Fruit fly (Drosophila melanogaster) whole organism, prepupa: ENCODE measurements around the gene CG7675.

Source experiments
- CG10631 ChIP-seq: fragments of 200-800 bp; sonication (Bioruptor generic); optimal IDR thresholded peaks from 2 replicates; lab custom pipeline; 2016; ENCODE audit warnings: missing biosample characterization, missing genetic modification characterization
- CG10669 ChIP-seq: fragments of 200-800 bp; sonication (Bioruptor generic); optimal IDR thresholded peaks from 3 replicates; lab custom pipeline; 2018; ENCODE audit warnings: missing biosample characterization, mild to moderate bottlenecking, missing genetic modification characterization, moderate library complexity
- CG11294 ChIP-seq: fragments of 200-800 bp; sonication (Bioruptor generic); IDR thresholded peaks from 2 replicates; pipeline ENCODE4 v1.3.6; 2022; ENCODE audit warnings: missing biosample characterization, missing genetic modification characterization
- CG15336 ChIP-seq: fragments of 200-800 bp; sonication (Bioruptor generic); IDR thresholded peaks from 2 replicates; pipeline ENCODE4 v1.3.6; 2022; ENCODE audit warnings: missing biosample characterization, missing genetic modification characterization
- CG1621 ChIP-seq: fragments of 200-800 bp; sonication (Bioruptor generic); optimal IDR thresholded peaks from 3 replicates; lab custom pipeline; 2018; ENCODE audit warnings: missing biosample characterization, mild to moderate bottlenecking, missing genetic modification characterization
- CG32006 ChIP-seq: fragments of 200-800 bp; sonication (Bioruptor generic); optimal IDR thresholded peaks from 3 replicates; lab custom pipeline; 2017; ENCODE audit warnings: missing biosample characterization, mild to moderate bottlenecking, missing genetic modification characterization
- CG3919 ChIP-seq: fragments of 200-800 bp; sonication (Bioruptor generic); optimal IDR thresholded peaks from 3 replicates; lab custom pipeline; 2016; ENCODE audit warnings: missing biosample characterization, missing genetic modification characterization
- CG4318 ChIP-seq: fragments of 200-800 bp; sonication (Bioruptor generic); optimal IDR thresholded peaks from 3 replicates; lab custom pipeline; 2017; ENCODE audit warnings: missing biosample characterization, mild to moderate bottlenecking, missing genetic modification characterization
- CG6163 ChIP-seq: fragments of 200-800 bp; sonication (Bioruptor generic); IDR thresholded peaks from 3 replicates; pipeline ENCODE4 v1.3.6; 2022; ENCODE audit warnings: missing biosample characterization, missing genetic modification characterization
- CG6276 ChIP-seq: fragments of 200-800 bp; sonication (Bioruptor generic); optimal IDR thresholded peaks from 2 replicates; lab custom pipeline; 2017; ENCODE audit warnings: missing biosample characterization, mild to moderate bottlenecking, missing genetic modification characterization
- CG6792 ChIP-seq: fragments of 200-800 bp; sonication (Bioruptor generic); optimal IDR thresholded peaks from 3 replicates; lab custom pipeline; 2016; ENCODE audit warnings: missing biosample characterization, missing genetic modification characterization
- CG6808 ChIP-seq: fragments of 200-800 bp; sonication (Bioruptor generic); optimal IDR thresholded peaks from 3 replicates; lab custom pipeline; 2017; ENCODE audit warnings: missing biosample characterization, missing genetic modification characterization, mild to moderate bottlenecking, moderate library complexity, missing genetic modification reagents
- CG6854 ChIP-seq: fragments of 200-800 bp; sonication (Bioruptor generic); optimal IDR thresholded peaks from 2 replicates; lab custom pipeline; 2017; ENCODE audit warnings: missing biosample characterization, mild to moderate bottlenecking, missing genetic modification characterization
- CG7368 ChIP-seq: fragments of 200-800 bp; sonication (Bioruptor generic); optimal IDR thresholded peaks from 3 replicates; lab custom pipeline; 2016; ENCODE audit warnings: missing biosample characterization, missing genetic modification characterization
- CG8119 ChIP-seq: fragments of 200-800 bp; sonication (Bioruptor generic); IDR thresholded peaks from 3 replicates; pipeline ENCODE4 v1.3.6; 2022; ENCODE audit warnings: missing biosample characterization, missing genetic modification characterization
- CG8319 ChIP-seq: fragments of 200-800 bp; sonication (Bioruptor generic); optimal IDR thresholded peaks from 3 replicates; lab custom pipeline; 2016; ENCODE audit warnings: missing biosample characterization, missing genetic modification characterization
- CG8632 ChIP-seq: fragments of 200-800 bp; sonication (Bioruptor generic); optimal IDR thresholded peaks from 3 replicates; lab custom pipeline; 2016; ENCODE audit warnings: missing biosample characterization, missing genetic modification characterization
- CG9139 ChIP-seq: fragments of 200-800 bp; sonication (Bioruptor generic); optimal IDR thresholded peaks from 3 replicates; lab custom pipeline; 2017; ENCODE audit warnings: missing biosample characterization, mild to moderate bottlenecking, missing genetic modification characterization
- Eip75B ChIP-seq: fragments of 200-800 bp; sonication (Bioruptor generic); optimal IDR thresholded peaks from 3 replicates; lab custom pipeline; 2016; ENCODE audit warnings: missing biosample characterization, missing genetic modification characterization
- Eip78C ChIP-seq: fragments of 200-800 bp; sonication (Bioruptor generic); peaks from one replicate; lab custom pipeline; 2016; ENCODE audit warnings: missing biosample characterization, missing genetic modification characterization
- Ets21C ChIP-seq: fragments of 200-800 bp; sonication (Bioruptor generic); optimal IDR thresholded peaks from 3 replicates; lab custom pipeline; 2016; ENCODE audit warnings: missing biosample characterization, missing genetic modification characterization
- Ets96B ChIP-seq: fragments of 200-800 bp; optimal IDR thresholded peaks from 2 replicates; lab custom pipeline; 2019; ENCODE audit warnings: missing biosample characterization, mild to moderate bottlenecking, missing genetic modification characterization, moderate library complexity
- Gug ChIP-seq: fragments of 200-800 bp; sonication (Bioruptor generic); IDR thresholded peaks from 2 replicates; pipeline ENCODE4 v1.3.6; 2022; ENCODE audit warnings: missing biosample characterization, missing genetic modification characterization
- Hr39 ChIP-seq: fragments of 200-800 bp; sonication (Bioruptor generic); optimal IDR thresholded peaks from 2 replicates; lab custom pipeline; 2016; ENCODE audit warnings: missing biosample characterization, missing genetic modification characterization
- Hr4 ChIP-seq: fragments of 200-800 bp; sonication (Bioruptor generic); optimal IDR thresholded peaks from 3 replicates; lab custom pipeline; 2016; ENCODE audit warnings: missing biosample characterization, missing genetic modification characterization
- Lpt ChIP-seq: fragments of 200-800 bp; sonication (Bioruptor generic); optimal IDR thresholded peaks from 3 replicates; lab custom pipeline; 2016; ENCODE audit warnings: missing biosample characterization, missing genetic modification characterization
- Met ChIP-seq: fragments of 200-800 bp; sonication (Bioruptor generic); optimal IDR thresholded peaks from 3 replicates; lab custom pipeline; 2016; ENCODE audit warnings: missing biosample characterization, missing genetic modification characterization
- OdsH ChIP-seq: fragments of 200-800 bp; sonication (Bioruptor generic); optimal IDR thresholded peaks from 3 replicates; lab custom pipeline; 2016; ENCODE audit warnings: missing biosample characterization, missing genetic modification characterization
- Smox ChIP-seq: fragments of 200-800 bp; sonication (Bioruptor generic); optimal IDR thresholded peaks from 3 replicates; lab custom pipeline; 2016; ENCODE audit warnings: missing biosample characterization, missing genetic modification characterization
- Sox14 ChIP-seq: fragments of 200-800 bp; sonication (Bioruptor generic); optimal IDR thresholded peaks from 3 replicates; lab custom pipeline; 2016; ENCODE audit warnings: missing biosample characterization, missing genetic modification characterization
- Sox15 ChIP-seq: fragments of 200-800 bp; sonication (Bioruptor generic); optimal IDR thresholded peaks from 3 replicates; lab custom pipeline; 2016; ENCODE audit warnings: missing biosample characterization, missing genetic modification characterization
- acj6 ChIP-seq: fragments of 200-800 bp; sonication (Bioruptor generic); optimal IDR thresholded peaks from 3 replicates; lab custom pipeline; 2016; ENCODE audit warnings: missing biosample characterization, missing genetic modification characterization
- cyc ChIP-seq: fragments of 200-800 bp; sonication (Bioruptor generic); optimal IDR thresholded peaks from 3 replicates; lab custom pipeline; 2016; ENCODE audit warnings: missing biosample characterization, missing genetic modification characterization
- dac ChIP-seq: fragments of 200-800 bp; sonication (Bioruptor generic); optimal IDR thresholded peaks from 2 replicates; lab custom pipeline; 2017; ENCODE audit warnings: missing biosample characterization, mild to moderate bottlenecking, missing genetic modification characterization
- dsx ChIP-seq: fragments of 200-800 bp; optimal IDR thresholded peaks from 3 replicates; lab custom pipeline; 2019; ENCODE audit warnings: missing biosample characterization, mild to moderate bottlenecking, missing genetic modification characterization, moderate library complexity; ENCODE audit not compliant: poor library complexity, severe bottlenecking
- eg ChIP-seq: fragments of 200-800 bp; sonication (Bioruptor generic); IDR thresholded peaks from 3 replicates; pipeline ENCODE4 v1.3.6; 2022; ENCODE audit warnings: missing biosample characterization, missing genetic modification characterization
- fd59A ChIP-seq: fragments of 200-800 bp; sonication (Bioruptor generic); optimal IDR thresholded peaks from 2 replicates; lab custom pipeline; 2017; ENCODE audit warnings: missing biosample characterization, mild to moderate bottlenecking, missing genetic modification characterization, missing genetic modification reagents
- fd85E ChIP-seq: fragments of 200-800 bp; sonication (Bioruptor generic); optimal IDR thresholded peaks from 3 replicates; lab custom pipeline; 2016; ENCODE audit warnings: missing biosample characterization, missing genetic modification characterization
- fkh ChIP-seq: fragments of 200-800 bp; sonication (Bioruptor generic); optimal IDR thresholded peaks from 3 replicates; lab custom pipeline; 2017; ENCODE audit warnings: missing biosample characterization, mild to moderate bottlenecking, missing genetic modification characterization, moderate library complexity
- lz ChIP-seq: fragments of 200-800 bp; sonication (Bioruptor generic); optimal IDR thresholded peaks from 3 replicates; lab custom pipeline; 2016; ENCODE audit warnings: missing biosample characterization, missing genetic modification characterization
- pdm3 ChIP-seq: fragments of 200-800 bp; sonication (Bioruptor generic); optimal IDR thresholded peaks from 3 replicates; lab custom pipeline; 2016; ENCODE audit warnings: missing biosample characterization, missing genetic modification characterization
- spab ChIP-seq: fragments of 200-800 bp; sonication (Bioruptor generic); optimal IDR thresholded peaks from 2 replicates; lab custom pipeline; 2017; ENCODE audit warnings: missing biosample characterization, mild to moderate bottlenecking, missing genetic modification characterization, missing genetic modification reagents
- ss ChIP-seq, 2 experiments: fragments of 200-800 bp; sonication (Bioruptor generic); optimal IDR thresholded peaks; 2 replicates in 1 of 2; 3 replicates in 1 of 2; lab custom pipeline; 2017 to 2018; ENCODE audit warnings: mild to moderate bottlenecking in 2 of 2, missing biosample characterization in 2 of 2, missing genetic modification characterization in 2 of 2, moderate library complexity in 1 of 2
- svp ChIP-seq: fragments of 200-800 bp; sonication (Bioruptor generic); peaks from one replicate; lab custom pipeline; 2016; ENCODE audit warnings: missing biosample characterization, missing genetic modification characterization
- topi ChIP-seq: fragments of 200-800 bp; sonication (Bioruptor generic); optimal IDR thresholded peaks from 3 replicates; lab custom pipeline; 2016; ENCODE audit warnings: missing biosample characterization, missing genetic modification characterization

The CG7675 gene

DNA sequence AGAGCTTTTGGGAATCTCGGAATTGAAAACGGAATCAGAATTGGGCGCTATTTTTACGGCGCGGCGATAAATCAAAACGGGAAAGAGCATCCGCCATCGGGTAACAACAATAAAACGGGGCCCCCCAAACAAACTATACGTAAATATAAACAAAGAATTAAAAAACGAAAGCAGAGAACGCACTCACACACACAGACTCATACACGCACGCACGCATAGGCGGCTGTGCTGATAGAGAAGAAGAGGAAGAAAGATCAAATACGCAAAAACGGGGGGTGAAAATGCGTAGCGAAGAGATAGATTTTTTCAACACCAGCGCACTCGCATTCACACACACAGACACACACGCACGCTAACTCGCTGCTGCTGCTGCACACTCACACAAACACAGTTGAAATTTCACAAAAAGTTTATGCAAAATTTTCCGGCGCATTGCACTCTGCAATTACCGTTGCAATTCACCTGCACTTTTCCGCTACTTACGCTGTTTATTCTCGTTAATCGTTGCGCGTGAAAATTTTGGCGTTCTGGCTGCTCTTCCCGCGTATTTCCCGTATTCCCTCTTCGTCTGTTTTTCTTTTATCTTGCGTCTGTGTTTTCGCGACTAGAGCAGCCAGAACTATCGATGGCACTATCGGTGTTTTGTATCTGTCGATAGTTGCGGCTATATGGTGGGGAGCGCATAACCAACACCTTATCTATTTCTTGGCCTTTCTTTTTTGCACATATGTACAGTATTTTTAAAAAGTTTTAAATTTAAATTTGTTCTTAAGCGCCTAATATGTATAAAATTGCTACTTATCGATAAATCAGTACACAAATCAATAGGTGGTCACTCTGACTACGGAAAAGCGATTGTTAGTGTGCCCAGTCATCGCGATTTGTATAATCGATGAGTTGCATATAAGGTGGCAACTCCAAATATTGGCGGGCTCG is 31.6 kb upstream of the CG7675 start, which contains the start of gene CG31122 (continued):
- TF ChIP-seq CG10669 (GFP tag; lab: Kevin White, UChicago) (no peak), Hr4 (GFP tag; lab: Kevin White, UChicago) (peak; percentile 12), Eip78C (GFP tag; lab: Kevin White, UChicago) (peak; percentile 82), CG1621 (tag; lab: Kevin White, UChicago) (peak; percentile 19), OdsH (no peak), Sox14 (GFP tag; lab: Kevin White, UChicago) (peak; percentile 47)

DNA sequence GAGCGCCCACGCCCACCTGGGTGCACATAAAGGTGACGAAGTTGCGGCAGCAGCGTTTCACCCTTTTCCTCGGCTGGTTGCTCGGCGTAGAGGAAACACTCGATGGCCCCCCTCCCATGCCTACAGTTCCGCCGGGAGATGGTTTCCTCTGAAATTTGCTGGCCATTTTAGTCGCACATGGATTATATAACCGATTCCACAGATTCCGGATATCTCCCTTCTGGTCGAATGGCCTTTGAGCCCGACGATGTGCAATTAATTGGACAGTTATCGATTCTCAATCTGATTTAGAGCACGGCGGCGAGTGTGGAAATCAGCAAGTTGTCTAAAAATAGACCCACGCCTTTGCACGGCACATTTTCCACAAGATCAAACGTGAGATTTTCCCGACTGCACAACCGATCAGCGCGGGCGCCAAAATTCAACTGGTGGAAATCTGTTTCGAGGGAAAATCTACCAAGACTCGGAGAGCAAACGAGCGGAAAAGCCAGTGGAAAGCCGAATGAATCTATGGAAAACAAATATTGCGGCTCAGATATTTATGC is 30.3 kb upstream of the CG7675 start, which contains the start of gene CG10864:
CG10864 (minus strand) TSS at position 427 of the 545 bp plus-strand sequence.
- TF ChIP-seq CG8119 (GFP tag; lab: Robert Waterston, UW), result no peak
- TF ChIP-seq CG11294 (GFP tag; lab: Robert Waterston, UW), result no peak
- no peak for TF ChIP-seq cyc
- TF ChIP-seq Gug, result no peak
- TF ChIP-seq lz (GFP tag; lab: Kevin White, UChicago), result no peak
- TF ChIP-seq CG3919 (GFP tag; lab: Kevin White, UChicago), result no peak
- TF ChIP-seq CG8319, result no peak
- TF ChIP-seq CG4318 (GFP tag; lab: Kevin White, UChicago), result no peak
- no peak for TF ChIP-seq OdsH
- no peak for TF ChIP-seq topi (GFP tag; lab: Kevin White, UChicago)
- TF ChIP-seq Ets21C, result no peak
- TF ChIP-seq CG8632, result no peak
- TF ChIP-seq Ets96B, result no peak
- no peak for TF ChIP-seq CG10631 (GFP tag; lab: Kevin White, UChicago)
- no peak for TF ChIP-seq CG6276 (GFP tag; lab: Kevin White, UChicago)
- TF ChIP-seq CG10669 (GFP tag; lab: Kevin White, UChicago), result no peak
- TF ChIP-seq svp (GFP tag; lab: Kevin White, UChicago), result no peak

DNA sequence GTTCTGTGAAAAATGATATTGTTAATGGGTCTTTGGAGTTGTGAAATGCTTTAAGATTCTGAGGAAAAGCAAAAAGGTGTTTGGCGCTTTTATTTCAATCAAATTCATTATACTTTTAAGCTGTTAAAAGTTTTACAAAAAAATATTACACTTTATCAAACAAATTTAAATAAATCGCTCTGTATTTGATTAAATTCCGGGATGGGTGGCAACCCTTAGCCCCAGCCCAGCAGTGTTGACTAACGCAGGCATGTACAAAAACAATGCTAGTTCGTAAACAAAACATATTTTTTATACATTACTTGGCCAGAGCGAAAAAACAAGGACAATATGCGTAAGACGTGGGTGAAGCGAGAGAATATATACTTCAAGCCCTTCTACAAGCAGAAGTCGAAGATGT is 23.7 kb upstream of the CG7675 start, which contains the start of gene CG7685:
CG7685 (plus strand) TSS at position 228 of the 400 bp plus-strand sequence.
- TF ChIP-seq CG6792 (peak; percentile 36), fd59A (GFP tag; lab: Kevin White, UChicago) (peak; percentile 4), fkh (GFP tag; lab: Kevin White, UChicago) (peak; percentile 94), CG15336 (GFP tag; lab: Robert Waterston, UW) (peak; percentile 59), acj6 (GFP tag; lab: Kevin White, UChicago) (peak; percentile 63), fd85E (GFP tag; lab: Kevin White, UChicago) (no peak), cyc (peak; percentile 66), CG32006 (peak; percentile 43), dsx (peak; percentile 28), eg (GFP tag; lab: Robert Waterston, UW) (peak; percentile 68; the same call in 2 of the 3 replicates), Met (GFP tag; lab: Kevin White, UChicago) (no peak), CG10669 (GFP tag; lab: Kevin White, UChicago) (peak; percentile 40), spab (GFP tag; lab: Kevin White, UChicago) (no peak), CG6163 (GFP tag; lab: Robert Waterston, UW) (peak; percentile 54; the same call in 2 of the 3 replicates), Hr39 (peak; percentile 73), svp (GFP tag; lab: Kevin White, UChicago) (peak; percentile 82), CG6854 (GFP tag; lab: Kevin White, UChicago) (peak; percentile 33), pdm3 (GFP tag; lab: Kevin White, UChicago) (peak; percentile 73), Ets96B (peak; percentile 51), ss (GFP tag; optimal IDR thresholded peaks at IDR 0.05; lab: Kevin White, UChicago) (peak; percentile 10 to 50), CG6808 (GFP tag; lab: Kevin White, UChicago) (no peak), CG8632 (peak; percentile 9), CG3919 (GFP tag; lab: Kevin White, UChicago) (peak; percentile 76), CG7368 (GFP tag; lab: Kevin White, UChicago) (peak; percentile 22), Sox15 (GFP tag; lab: Kevin White, UChicago) (peak; percentile 12), Gug (no peak), CG9139 (GFP tag; lab: Kevin White, UChicago) (no peak), dac (no peak), CG1621 (tag; lab: Kevin White, UChicago) (no peak), Smox (GFP tag; lab: Kevin White, UChicago) (no peak), CG4318 (GFP tag; lab: Kevin White, UChicago) (no peak), Lpt (GFP tag; lab: Kevin White, UChicago) (peak; percentile 22), CG11294 (GFP tag; lab: Robert Waterston, UW) (no peak), Eip75B (GFP tag; lab: Kevin White, UChicago) (peak; percentile 76)
